Worm (Caenorhabditis elegans) whole organism, L3 larva: ENCODE measurements around the gene Y105C5B.11.

ENCODE experiments used
- eor-1 ChIP-seq, 2 experiments: fragments of 150-350 bp; optimal IDR thresholded peaks; 2 replicates each; lab custom pipeline; 2014 to 2018; ENCODE audit warnings: missing biosample characterization in 2 of 2, missing genetic modification characterization in 2 of 2
- nhr-237 ChIP-seq: fragments of 150-350 bp; optimal IDR thresholded peaks from 2 replicates; lab custom pipeline; 2014; ENCODE audit warnings: missing biosample characterization, missing genetic modification characterization
- nhr-76 ChIP-seq: fragments of 150-350 bp; sonication (generic microtip); optimal IDR thresholded peaks from 5 replicates; lab custom pipeline; 2014; ENCODE audit warnings: missing biosample characterization, missing genetic modification characterization
- zag-1 ChIP-seq: fragments of 150-350 bp; optimal IDR thresholded peaks from 2 replicates; lab custom pipeline; 2014; ENCODE audit warnings: missing biosample characterization, missing genetic modification characterization
- ztf-4 ChIP-seq: fragments of 150-350 bp; optimal IDR thresholded peaks from 2 replicates; lab custom pipeline; 2014; ENCODE audit warnings: missing biosample characterization, missing genetic modification characterization

ce11 chrIV:15937088-15937487 lies 4.2 kb downstream of the Y105C5B.11 start:
- no peak for TF ChIP-seq zag-1
- TF ChIP-seq eor-1 (tag; optimal IDR thresholded peaks at IDR 0.05; lab: Kevin White, UChicago), result no peak
- TF ChIP-seq nhr-237 (tag; lab: Kevin White, UChicago), result no peak
- no peak for TF ChIP-seq nhr-76
- no peak for TF ChIP-seq ztf-4
